Fruit fly (Drosophila melanogaster) whole organism, embryonic: ENCODE data around the gene CG8460.

ENCODE experiments used
- CG11504 ChIP-seq: fragments of 200-800 bp; sonication (Bioruptor generic); optimal IDR thresholded peaks from 3 replicates; lab custom pipeline; 2019; ENCODE audit warnings: missing biosample characterization, mild to moderate bottlenecking, missing genetic modification characterization, moderate library complexity
- CG11696 ChIP-seq: fragments of 200-800 bp; sonication (Bioruptor generic); IDR thresholded peaks from 2 replicates; pipeline ENCODE4 v1.3.6; 2022; ENCODE audit warnings: missing biosample characterization, missing genetic modification characterization
- CG3163 ChIP-seq: fragments of 200-800 bp; sonication (Bioruptor generic); optimal IDR thresholded peaks from 3 replicates; lab custom pipeline; 2016; ENCODE audit warnings: missing biosample characterization, missing genetic modification characterization
- CG42726 ChIP-seq: fragments of 200-800 bp; sonication (Bioruptor generic); IDR thresholded peaks from 2 replicates; pipeline ENCODE4 v1.3.6; 2022; ENCODE audit warnings: missing biosample characterization, missing genetic modification characterization; ENCODE audit not compliant: partially characterized antibody
- Drgx ChIP-seq: fragments of 200-800 bp; sonication (Bioruptor generic); IDR thresholded peaks from 2 replicates; pipeline ENCODE4 v1.3.6; 2022; ENCODE audit warnings: missing biosample characterization, missing genetic modification characterization
- crc ChIP-seq: fragments of 200-800 bp; sonication (Bioruptor generic); optimal IDR thresholded peaks from 2 replicates; lab custom pipeline; 2016; ENCODE audit warnings: missing biosample characterization, missing genetic modification characterization
- dm ChIP-seq: fragments of 200-800 bp; sonication (Bioruptor generic); optimal IDR thresholded peaks from 3 replicates; lab custom pipeline; 2016; ENCODE audit warnings: missing biosample characterization, missing genetic modification characterization
- ftz-f1 ChIP-seq: fragments of 200-800 bp; sonication (Bioruptor generic); optimal IDR thresholded peaks from 2 replicates; lab custom pipeline; 2016; ENCODE audit warnings: missing biosample characterization, missing genetic modification characterization
- pros ChIP-seq: fragments of 200-800 bp; sonication (Bioruptor generic); optimal IDR thresholded peaks from 3 replicates; lab custom pipeline; 2019; ENCODE audit warnings: missing biosample characterization, mild to moderate bottlenecking, missing genetic modification characterization, moderate library complexity
- pum ChIP-seq: fragments of 200-800 bp; sonication (Bioruptor generic); optimal IDR thresholded peaks from 2 replicates; lab custom pipeline; 2016; ENCODE audit warnings: missing biosample characterization, missing genetic modification characterization
- zen2 ChIP-seq: fragments of 200-800 bp; sonication (Bioruptor generic); IDR thresholded peaks from 3 replicates; pipeline ENCODE4 v1.3.6; 2022; ENCODE audit warnings: missing biosample characterization, missing genetic modification characterization; ENCODE audit not compliant: partially characterized antibody

dm6 chr2L:8171544-8171943 is 25.4 kb upstream of the CG8460 start:
- TF ChIP-seq Drgx (GFP tag; lab: Robert Waterston, UW) (0 out of 2 replicates have a peak, but pooled peaks have one; percentile 20), pum (GFP tag; lab: Kevin White, UChicago) (no peak), ftz-f1 (peak; percentile 69), pros (GFP tag; lab: Kevin White, UChicago) (no peak), crc (no peak), CG11696 (GFP tag; lab: Robert Waterston, UW) (no peak), dm (GFP tag; lab: Kevin White, UChicago) (no peak), CG11504 (tag; lab: Kevin White, UChicago) (no peak), CG3163 (no peak), zen2 (GFP tag; lab: Robert Waterston, UW) (no peak), CG42726 (GFP tag; lab: Robert Waterston, UW) (no peak)
